Fruit fly (Drosophila melanogaster) whole organism, embryonic: ENCODE data around the gene CG9673.

Source experiments
- ATbp ChIP-seq: fragments of 200-800 bp; sonication (Bioruptor generic); optimal IDR thresholded peaks from 2 replicates; lab custom pipeline; 2017; ENCODE audit warnings: missing biosample characterization, mild to moderate bottlenecking, missing genetic modification characterization, missing genetic modification reagents
- Adf1 ChIP-seq: fragments of 200-800 bp; sonication (Bioruptor generic); IDR thresholded peaks from 2 replicates; pipeline ENCODE4 v1.3.6; 2022; ENCODE audit warnings: missing biosample characterization, missing genetic modification characterization
- B-H1 ChIP-seq: fragments of 200-800 bp; sonication (Bioruptor generic); IDR thresholded peaks from 3 replicates; pipeline ENCODE4 v1.3.6; 2022; ENCODE audit warnings: missing biosample characterization, missing genetic modification characterization
- B-H2 ChIP-seq: fragments of 200-800 bp; sonication (Bioruptor generic); optimal IDR thresholded peaks from 2 replicates; lab custom pipeline; 2018; ENCODE audit warnings: missing biosample characterization, mild to moderate bottlenecking, missing genetic modification characterization
- Bgb ChIP-seq: fragments of 200-800 bp; sonication (Bioruptor generic); IDR thresholded peaks from 2 replicates; pipeline ENCODE4 v1.3.6; 2022; ENCODE audit warnings: missing biosample characterization, missing genetic modification characterization; ENCODE audit not compliant: partially characterized antibody
- CG11723 ChIP-seq: fragments of 200-800 bp; sonication (Bioruptor generic); optimal IDR thresholded peaks from 2 replicates; lab custom pipeline; 2017; ENCODE audit warnings: missing biosample characterization, mild to moderate bottlenecking, missing genetic modification characterization
- CG12155 ChIP-seq: fragments of 200-800 bp; sonication (Bioruptor generic); optimal IDR thresholded peaks from 3 replicates; lab custom pipeline; 2016; ENCODE audit warnings: missing biosample characterization, missing genetic modification characterization
- CG12236 ChIP-seq: fragments of 200-800 bp; sonication (Bioruptor generic); optimal IDR thresholded peaks from 2 replicates; lab custom pipeline; 2016; ENCODE audit warnings: missing biosample characterization, missing genetic modification characterization
- CG13424 ChIP-seq: fragments of 200-800 bp; sonication (Bioruptor generic); optimal IDR thresholded peaks from 2 replicates; lab custom pipeline; 2019; ENCODE audit warnings: missing biosample characterization, mild to moderate bottlenecking, missing genetic modification characterization, moderate library complexity
- CG16863 ChIP-seq: fragments of 200-800 bp; sonication (Bioruptor generic); optimal IDR thresholded peaks from 3 replicates; lab custom pipeline; 2016; ENCODE audit warnings: missing biosample characterization, missing genetic modification characterization
- CG2199 ChIP-seq: fragments of 200-800 bp; sonication (Bioruptor generic); IDR thresholded peaks from 3 replicates; pipeline ENCODE4 v1.3.6; 2022; ENCODE audit warnings: missing biosample characterization, missing genetic modification characterization
- CG31388 ChIP-seq: fragments of 200-800 bp; sonication (Bioruptor generic); optimal IDR thresholded peaks from 2 replicates; lab custom pipeline; 2016; ENCODE audit warnings: missing biosample characterization, missing genetic modification characterization
- CG6175 ChIP-seq: fragments of 200-800 bp; sonication (Bioruptor generic); IDR thresholded peaks from 3 replicates; pipeline ENCODE4 v1.3.6; 2022; ENCODE audit warnings: missing biosample characterization, missing genetic modification characterization
- CG6254 ChIP-seq: fragments of 200-800 bp; sonication (Bioruptor generic); optimal IDR thresholded peaks from 3 replicates; lab custom pipeline; 2017; ENCODE audit warnings: mild to moderate bottlenecking, missing biosample characterization, missing genetic modification reagents, missing genetic modification characterization
- CG6654 ChIP-seq: fragments of 200-800 bp; sonication (Bioruptor generic); optimal IDR thresholded peaks from 2 replicates; lab custom pipeline; 2017; ENCODE audit warnings: missing biosample characterization, mild to moderate bottlenecking, missing genetic modification characterization
- CG7357 ChIP-seq: fragments of 200-800 bp; sonication (Bioruptor generic); IDR thresholded peaks from 3 replicates; pipeline ENCODE4 v1.3.6; 2022; ENCODE audit warnings: missing biosample characterization, missing genetic modification characterization
- CG8089 ChIP-seq: fragments of 200-800 bp; sonication (Bioruptor generic); optimal IDR thresholded peaks from 3 replicates; lab custom pipeline; 2016; ENCODE audit warnings: missing biosample characterization, missing genetic modification characterization
- CG8290 ChIP-seq, 3 experiments: fragments of 200-800 bp; sonication (Bioruptor generic); optimal IDR thresholded peaks; 2 replicates each; lab custom pipeline; 2016 to 2019; ENCODE audit warnings: missing biosample characterization in 3 of 3, missing genetic modification characterization in 3 of 3, mild to moderate bottlenecking in 2 of 3, moderate library complexity in 1 of 3
- CG8765 ChIP-seq: fragments of 200-800 bp; sonication (Bioruptor generic); IDR thresholded peaks from 2 replicates; pipeline ENCODE4 v1.3.6; 2022; ENCODE audit warnings: missing biosample characterization, missing genetic modification characterization
- CG9817 ChIP-seq: fragments of 200-800 bp; sonication (Bioruptor generic); optimal IDR thresholded peaks from 2 replicates; lab custom pipeline; 2018; ENCODE audit warnings: missing biosample characterization, mild to moderate bottlenecking, missing genetic modification characterization, moderate library complexity
- CoRest ChIP-seq: fragments of 200-800 bp; sonication (Bioruptor generic); optimal IDR thresholded peaks from 3 replicates; lab custom pipeline; 2018; ENCODE audit warnings: missing biosample characterization, mild to moderate bottlenecking, missing genetic modification characterization, moderate library complexity
- Dip2 ChIP-seq: fragments of 200-800 bp; sonication (Bioruptor generic); IDR thresholded peaks from 2 replicates; pipeline ENCODE4 v1.3.6; 2022; ENCODE audit warnings: missing biosample characterization, missing genetic modification characterization
- Dll ChIP-seq: fragments of 200-800 bp; sonication (Bioruptor generic); IDR thresholded peaks from 4 replicates; pipeline ENCODE4 v1.3.6; 2022; ENCODE audit warnings: missing biosample characterization, missing genetic modification characterization; ENCODE audit not compliant: partially characterized antibody
- HHEX ChIP-seq: fragments of 200-800 bp; sonication (Bioruptor generic); optimal IDR thresholded peaks from 3 replicates; lab custom pipeline; 2017; ENCODE audit warnings: missing biosample characterization, mild to moderate bottlenecking, missing genetic modification characterization, missing genetic modification reagents
- HLH4C ChIP-seq: fragments of 200-800 bp; sonication (Bioruptor generic); IDR thresholded peaks from 3 replicates; pipeline ENCODE4 v1.3.6; 2022; ENCODE audit warnings: missing biosample characterization, missing genetic modification characterization; ENCODE audit not compliant: partially characterized antibody
- Hsf ChIP-seq: fragments of 200-800 bp; sonication (Bioruptor generic); optimal IDR thresholded peaks from 3 replicates; lab custom pipeline; 2016; ENCODE audit warnings: missing biosample characterization, missing genetic modification characterization
- Mrtf ChIP-seq: fragments of 200-800 bp; sonication (Bioruptor generic); IDR thresholded peaks from 3 replicates; pipeline ENCODE4 v1.3.6; 2022; ENCODE audit warnings: missing biosample characterization, missing genetic modification characterization
- NC2α ChIP-seq: fragments of 200-800 bp; sonication (Bioruptor generic); optimal IDR thresholded peaks from 2 replicates; lab custom pipeline; 2016; ENCODE audit warnings: missing biosample characterization, missing genetic modification characterization
- TFAM ChIP-seq: fragments of 200-800 bp; sonication (Bioruptor generic); optimal IDR thresholded peaks from 2 replicates; lab custom pipeline; 2017; ENCODE audit warnings: missing biosample characterization, missing genetic modification characterization, inconsistent platforms
- Xrp1 ChIP-seq: fragments of 200-800 bp; sonication (Bioruptor generic); IDR thresholded peaks from 2 replicates; pipeline ENCODE4 v1.3.6; 2022; ENCODE audit warnings: missing biosample characterization, missing genetic modification characterization
- abd-A ChIP-seq: fragments of 200-800 bp; sonication (Bioruptor generic); optimal IDR thresholded peaks from 3 replicates; lab custom pipeline; 2019; ENCODE audit warnings: missing biosample characterization, mild to moderate bottlenecking, missing genetic modification characterization, moderate library complexity
- ase ChIP-seq: fragments of 200-800 bp; sonication (Bioruptor generic); IDR thresholded peaks from 3 replicates; pipeline ENCODE4 v1.3.6; 2022; ENCODE audit warnings: missing biosample characterization, missing genetic modification characterization
- cad ChIP-seq: fragments of >200 bp; optimal IDR thresholded peaks from 2 replicates; lab custom pipeline; 2017; ENCODE audit warnings: missing biosample characterization, missing genetic modification characterization
- chif ChIP-seq, 2 experiments: fragments of 200-800 bp; sonication (Bioruptor generic); optimal IDR thresholded peaks; 3 replicates each; lab custom pipeline; 2016; ENCODE audit warnings: missing biosample characterization in 2 of 2, missing genetic modification characterization in 2 of 2
- chn ChIP-seq: fragments of 200-800 bp; sonication (Bioruptor generic); optimal IDR thresholded peaks from 2 replicates; lab custom pipeline; 2016; ENCODE audit warnings: missing biosample characterization, missing genetic modification characterization
- esg ChIP-seq: fragments of 200-800 bp; sonication (Bioruptor generic); conservative IDR thresholded peaks from 2 replicates; pipeline ENCODE4 v1.3.6; 2022; ENCODE audit warnings: missing biosample characterization, missing genetic modification characterization
- ewg ChIP-seq: fragments of 200-800 bp; sonication (Bioruptor generic); optimal IDR thresholded peaks from 3 replicates; lab custom pipeline; 2017; ENCODE audit warnings: mild to moderate bottlenecking, missing biosample characterization, missing genetic modification reagents, missing genetic modification characterization
- insv ChIP-seq, 2 experiments: fragments of 200-800 bp; sonication (Bioruptor generic); optimal IDR thresholded peaks; 3 replicates each; lab custom pipeline; 2016 to 2018; ENCODE audit warnings: missing biosample characterization in 2 of 2, missing genetic modification characterization in 2 of 2
- lilli ChIP-seq: fragments of 200-800 bp; sonication (Bioruptor generic); optimal IDR thresholded peaks from 3 replicates; lab custom pipeline; 2016; ENCODE audit warnings: missing biosample characterization, missing genetic modification characterization
- nerfin-2 ChIP-seq: fragments of 200-800 bp; sonication (Bioruptor generic); IDR thresholded peaks from 2 replicates; pipeline ENCODE4 v1.3.6; 2022; ENCODE audit warnings: missing biosample characterization, missing genetic modification characterization; ENCODE audit not compliant: partially characterized antibody
- pita ChIP-seq: fragments of 200-800 bp; sonication (Bioruptor generic); optimal IDR thresholded peaks from 2 replicates; lab custom pipeline; 2017; ENCODE audit warnings: missing biosample characterization, mild to moderate bottlenecking, missing genetic modification characterization
- salm ChIP-seq: fragments of 200-800 bp; sonication (Bioruptor generic); optimal IDR thresholded peaks from 2 replicates; lab custom pipeline; 2018; ENCODE audit warnings: missing biosample characterization, mild to moderate bottlenecking, missing genetic modification characterization
- sima ChIP-seq: fragments of 200-800 bp; sonication (Bioruptor generic); optimal IDR thresholded peaks from 2 replicates; lab custom pipeline; 2016; ENCODE audit warnings: missing biosample characterization, missing genetic modification characterization
- slou ChIP-seq: fragments of 200-800 bp; sonication (Bioruptor generic); optimal IDR thresholded peaks from 3 replicates; lab custom pipeline; 2016; ENCODE audit warnings: missing biosample characterization, missing genetic modification characterization
- sug ChIP-seq: fragments of 200-800 bp; optimal IDR thresholded peaks from 2 replicates; lab custom pipeline; 2019; ENCODE audit warnings: missing biosample characterization, mild to moderate bottlenecking, missing genetic modification characterization, moderate library complexity
- tna ChIP-seq: fragments of 200-800 bp; sonication (Bioruptor generic); IDR thresholded peaks from 2 replicates; pipeline ENCODE4 v1.3.6; 2022; ENCODE audit warnings: missing biosample characterization, missing genetic modification characterization; ENCODE audit not compliant: partially characterized antibody
- trem ChIP-seq: fragments of 200-800 bp; optimal IDR thresholded peaks from 3 replicates; lab custom pipeline; 2019; ENCODE audit warnings: missing biosample characterization, mild to moderate bottlenecking, missing genetic modification characterization, moderate library complexity

CG9673 gene

dm6 chrX:16750712-16751578, 47.3 kb upstream of the CG9673 start (continued):
- TF ChIP-seq TFAM (GFP tag; lab: Kevin White, UChicago) (no peak), CG8290 (GFP tag; optimal IDR thresholded peaks at IDR 0.05; lab: Kevin White, UChicago) (peak; percentile 58), CG8290 (tag; optimal IDR thresholded peaks at IDR 0.05; lab: Kevin White, UChicago) (peak in 1 of 2 experiments; percentile 36), CG6654 (GFP tag; lab: Kevin White, UChicago) (peak; percentile 54), CG12155 (GFP tag; lab: Kevin White, UChicago) (peak; percentile 22), tna (GFP tag; lab: Robert Waterston, UW) (no peak), trem (tag; lab: Kevin White, UChicago) (peak; percentile 68), B-H2 (GFP tag; lab: Kevin White, UChicago) (no peak), slou (GFP tag; lab: Kevin White, UChicago) (peak; percentile 18), HLH4C (GFP tag; lab: Robert Waterston, UW) (no peak), CoRest (tag; lab: Kevin White, UChicago) (peak; percentile 85), Dll (no peak), CG31388 (no peak), CG13424 (tag; lab: Kevin White, UChicago) (peak; percentile 86), insv (GFP tag; optimal IDR thresholded peaks at IDR 0.05; lab: Kevin White, UChicago) (peak in 1 of 2 experiments; percentile 28), Adf1 (no peak), CG11723 (GFP tag; lab: Kevin White, UChicago) (peak; percentile 63)

DNA sequence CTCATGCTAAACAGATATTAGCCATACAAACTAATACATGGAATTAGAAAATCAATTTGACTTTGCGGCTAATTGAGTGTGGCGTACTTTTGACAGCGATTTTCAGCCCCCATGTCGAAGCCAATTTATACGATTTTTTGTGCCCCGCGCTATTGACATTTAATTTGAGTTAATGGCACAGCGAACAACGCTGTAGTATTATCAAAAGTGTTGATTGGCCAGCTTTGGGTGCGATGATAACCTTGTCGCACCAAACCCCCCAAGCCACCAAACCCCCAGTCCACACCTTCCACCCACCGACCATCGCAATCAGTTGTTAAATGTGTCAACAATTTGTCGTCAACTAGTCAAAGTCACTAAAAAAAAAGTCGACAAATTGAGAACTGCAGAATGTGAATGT, 45.6 kb upstream of the CG9673 start:
- TF ChIP-seq chn (GFP tag; lab: Kevin White, UChicago) (no peak), CG8290 (GFP tag; optimal IDR thresholded peaks at IDR 0.05; lab: Kevin White, UChicago) (no peak), CG8290 (tag; optimal IDR thresholded peaks at IDR 0.05; lab: Kevin White, UChicago) (peak in 1 of 2 experiments; percentile 4), sug (tag; lab: Kevin White, UChicago) (peak; percentile 68), nerfin-2 (GFP tag; lab: Robert Waterston, UW) (no peak), esg (GFP tag; lab: Robert Waterston, UW) (no peak), B-H1 (GFP tag; lab: Robert Waterston, UW) (no peak), B-H2 (GFP tag; lab: Kevin White, UChicago) (no peak), ase (GFP tag; lab: Robert Waterston, UW) (no peak), abd-A (no peak), tna (GFP tag; lab: Robert Waterston, UW) (no peak), Xrp1 (no peak), HHEX (no peak), pita (GFP tag; lab: Kevin White, UChicago) (no peak), CG6175 (GFP tag; lab: Robert Waterston, UW) (no peak), cad (GFP tag; lab: Kevin White, UChicago) (no peak), chif (GFP tag; optimal IDR thresholded peaks at IDR 0.05; lab: Kevin White, UChicago) (no peak), CG8765 (no peak), CG9817 (tag; lab: Kevin White, UChicago) (no peak), CG16863 (GFP tag; lab: Kevin White, UChicago) (no peak), CG12236 (GFP tag; lab: Kevin White, UChicago) (no peak), Dip2 (GFP tag; lab: Robert Waterston, UW) (no peak), NC2α (GFP tag; lab: Kevin White, UChicago) (no peak), sima (no peak), CG7357 (GFP tag; lab: Robert Waterston, UW) (no peak), Bgb (no peak), lilli (GFP tag; lab: Kevin White, UChicago) (no peak), ATbp (GFP tag; lab: Kevin White, UChicago) (no peak), Hsf (GFP tag; lab: Kevin White, UChicago) (no peak), salm (tag; lab: Kevin White, UChicago) (no peak), ewg (GFP tag; lab: Kevin White, UChicago) (no peak), CG6254 (no peak), CG8089 (GFP tag; lab: Kevin White, UChicago) (no peak), Mrtf (no peak), CG2199 (GFP tag; lab: Robert Waterston, UW) (0 out of 3 replicates have a peak, but pooled peaks have one; percentile 17)
